Fruit fly (Drosophila melanogaster) whole organism, adult: ENCODE data around the gene Unr.

ENCODE experiments used
- CG11617 ChIP-seq: fragments of 200-800 bp; sonication (Bioruptor generic); optimal IDR thresholded peaks from 2 replicates; lab custom pipeline; 2017; ENCODE audit warnings: mild to moderate bottlenecking, missing biosample characterization, missing genetic modification reagents, missing genetic modification characterization
- CG14711 ChIP-seq: fragments of 200-800 bp; sonication (Bioruptor generic); optimal IDR thresholded peaks from 2 replicates; lab custom pipeline; 2018; ENCODE audit warnings: missing biosample characterization, mild to moderate bottlenecking, missing genetic modification characterization, moderate library complexity
- CG7045 ChIP-seq: fragments of 200-800 bp; sonication (Bioruptor generic); optimal IDR thresholded peaks from 2 replicates; lab custom pipeline; 2017; ENCODE audit warnings: missing biosample characterization, mild to moderate bottlenecking, missing genetic modification characterization
- Crg-1 ChIP-seq: fragments of 200-800 bp; sonication (Bioruptor generic); optimal IDR thresholded peaks from 2 replicates; lab custom pipeline; 2016; ENCODE audit warnings: missing biosample characterization, missing genetic modification characterization
- bab1 ChIP-seq: fragments of 200-800 bp; sonication (Bioruptor generic); optimal IDR thresholded peaks from 3 replicates; lab custom pipeline; 2019; ENCODE audit warnings: missing biosample characterization, mild to moderate bottlenecking, missing genetic modification characterization, moderate library complexity
- cnc ChIP-seq, 2 experiments: fragments of >200 bp; optimal IDR thresholded peaks; 2 replicates each; lab custom pipeline; 2017
- ovo ChIP-seq: fragments of 200-800 bp; sonication (Bioruptor generic); optimal IDR thresholded peaks from 2 replicates; lab custom pipeline; 2016; ENCODE audit warnings: missing biosample characterization, missing genetic modification characterization
- pad ChIP-seq: fragments of 200-800 bp; sonication (Bioruptor generic); optimal IDR thresholded peaks from 3 replicates; lab custom pipeline; 2017; ENCODE audit warnings: missing biosample characterization, missing genetic modification characterization, mild to moderate bottlenecking, moderate library complexity, missing genetic modification reagents

DNA sequence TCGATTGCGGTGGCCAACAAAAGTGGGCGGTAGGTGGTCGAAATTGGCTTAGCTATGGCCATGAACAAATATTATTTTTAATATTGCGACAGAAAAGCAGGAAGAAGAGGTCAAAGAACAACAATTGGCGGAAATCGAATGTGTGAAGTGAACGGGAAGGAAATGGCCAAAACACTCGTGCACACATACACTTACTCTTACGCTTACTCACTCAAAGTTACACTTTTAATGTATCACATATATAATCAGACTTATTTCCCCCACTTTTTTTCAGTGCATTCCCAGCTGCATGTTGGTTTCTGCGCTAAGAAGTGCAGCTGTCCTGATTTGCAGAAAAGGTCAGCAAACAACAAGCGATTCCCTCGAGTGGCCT, 6.3 kb upstream of the Unr start:
- no peak for TF ChIP-seq Crg-1 (GFP tag; lab: Kevin White, UChicago)
- TF ChIP-seq CG11617 (GFP tag; lab: Kevin White, UChicago), result no peak
- TF ChIP-seq cnc (optimal IDR thresholded peaks at IDR 0.05; lab: Kevin White, UChicago), result no peak
- TF ChIP-seq pad (GFP tag; lab: Kevin White, UChicago), result no peak
- no peak for TF ChIP-seq CG7045 (GFP tag; lab: Kevin White, UChicago)
- peak; percentile 2 for TF ChIP-seq bab1 (GFP tag; lab: Kevin White, UChicago)
- TF ChIP-seq CG14711, result peak; percentile 10
- TF ChIP-seq ovo (GFP tag; lab: Kevin White, UChicago), result no peak
